Worm (Caenorhabditis elegans) whole organism, L4 larva: ENCODE measurements around the gene bath-46.

ENCODE experiments used
- ces-1 ChIP-seq: fragments of 150-350 bp; sonication (generic microtip); optimal IDR thresholded peaks from 4 replicates; lab custom pipeline; 2014; ENCODE audit warnings: missing biosample characterization, missing genetic modification reagents, missing genetic modification characterization
- dpl-1 ChIP-seq: fragments of 150-350 bp; optimal IDR thresholded peaks from 2 replicates; lab custom pipeline; 2014; ENCODE audit warnings: missing biosample characterization, missing genetic modification reagents, missing genetic modification characterization
- fkh-10 ChIP-seq: fragments of 150-350 bp; optimal IDR thresholded peaks from 2 replicates; lab custom pipeline; 2014; ENCODE audit warnings: missing biosample characterization, missing genetic modification reagents, missing genetic modification characterization
- spr-1 ChIP-seq: sonication (generic microtip); optimal IDR thresholded peaks from 2 replicates; lab custom pipeline; 2016; ENCODE audit warnings: mild to moderate bottlenecking, missing genetic modification characterization, missing compliant biosample characterization

ce11 chrII:1600661-1601060 lies 3.0 kb downstream of the bath-46 start, which contains the start of gene bath-26:
- no peak for TF ChIP-seq spr-1 (tag; lab: Kevin White, UChicago)
- no peak for TF ChIP-seq ces-1 (GFP tag; lab: Kevin White, UChicago)
- no peak for TF ChIP-seq dpl-1 (GFP tag; lab: Kevin White, UChicago)
- no peak for TF ChIP-seq fkh-10 (GFP tag; lab: Kevin White, UChicago)
